Fruit fly (Drosophila melanogaster): Measurements from ENCODE around the gene Npc2b.

DNA sequence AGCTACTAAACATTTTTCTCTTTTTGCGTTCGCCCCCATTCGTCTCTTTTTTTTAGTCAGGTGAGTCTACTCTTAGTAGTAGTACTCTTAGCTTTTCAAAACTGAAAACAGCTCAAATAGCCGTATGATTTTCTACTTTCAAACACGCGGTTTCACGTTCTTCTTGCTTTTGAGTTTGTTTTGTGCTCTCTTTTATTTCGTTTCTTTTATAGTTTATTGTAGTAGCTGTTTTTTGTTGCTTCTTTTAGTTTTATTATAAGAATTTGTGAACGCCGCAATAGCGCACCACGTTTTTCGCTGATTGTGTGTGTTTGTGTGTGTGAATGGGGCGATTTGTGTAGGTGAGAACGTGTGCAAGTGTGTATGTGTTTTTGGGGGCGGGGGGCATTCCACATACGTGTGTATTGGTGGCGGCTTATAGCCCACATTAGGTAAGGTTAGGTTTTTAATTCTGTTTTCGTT lies 37.9 kb upstream of the Npc2b start:
- TF ChIP-seq psq (optimal IDR thresholded peaks at IDR 0.05), result no peak
- no peak for TF ChIP-seq Sin3A (optimal IDR thresholded peaks at IDR 0.05)
- no peak for TF ChIP-seq ttk (optimal IDR thresholded peaks at IDR 0.05)
- TF ChIP-seq h (optimal IDR thresholded peaks at IDR 0.05), result no peak
- no peak for TF ChIP-seq insv (optimal IDR thresholded peaks at IDR 0.05)
- TF ChIP-seq Myc (optimal IDR thresholded peaks at IDR 0.05), result no peak
